Fruit fly (Drosophila melanogaster): ENCODE data around the gene twit.
A peak's percentile ranks its signal among the peaks of the same experiment; 100 is the strongest.

twit gene

DNA sequence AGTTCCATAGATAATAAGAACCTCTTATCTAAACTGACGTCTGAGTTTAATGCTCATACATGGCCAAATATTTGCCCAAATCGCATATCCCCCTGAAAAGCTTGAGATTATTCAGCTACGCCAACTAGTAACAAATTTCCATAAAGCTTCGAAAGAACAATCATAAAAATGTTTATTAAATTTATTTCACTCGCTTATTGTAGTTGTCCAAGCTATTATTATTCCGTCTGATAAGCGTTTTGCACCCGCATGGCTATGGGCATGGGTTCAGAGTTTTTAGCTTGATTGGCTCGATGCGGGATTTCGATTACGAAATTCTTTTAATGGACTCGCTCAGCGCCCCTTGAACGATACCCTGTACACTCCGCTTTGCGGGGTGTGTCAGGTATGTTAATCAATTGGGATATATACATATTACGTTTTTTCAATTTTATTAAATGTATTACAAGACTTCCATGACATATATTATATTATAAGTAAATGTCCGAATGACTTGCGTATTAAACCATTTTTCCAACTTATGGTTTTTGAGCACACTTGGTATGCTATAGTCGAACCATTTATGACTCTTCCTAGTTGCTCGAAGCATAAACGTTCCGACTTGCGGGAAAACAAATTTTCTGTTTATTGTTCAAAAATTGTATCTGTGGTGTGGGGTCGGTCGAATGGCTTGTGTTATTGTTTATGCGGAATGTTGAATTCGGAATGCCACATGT is 46.6 kb upstream of the twit start (continued):
- TF ChIP-seq grau (tag; optimal IDR thresholded peaks at IDR 0.05) (peak; percentile 96), CG11398 (GFP tag; optimal IDR thresholded peaks at IDR 0.05) (peak; percentile 65), CG9215 (GFP tag; IDR thresholded peaks at IDR 0.05) (peak; percentile 92), da (GFP tag; optimal IDR thresholded peaks at IDR 0.05) (peak; percentile 21), Dip3 (GFP tag; optimal IDR thresholded peaks at IDR 0.05) (peak; percentile 85), CG2889 (GFP tag; IDR thresholded peaks at IDR 0.05) (peak; percentile 94), CG11696 (GFP tag; IDR thresholded peaks at IDR 0.05) (peak; percentile 81), dm (GFP tag; optimal IDR thresholded peaks at IDR 0.05) (peak; percentile 60), wek (GFP tag; optimal IDR thresholded peaks at IDR 0.05) (peak; percentile 70), CG5245 (GFP tag; optimal IDR thresholded peaks at IDR 0.05) (peak; percentile 89), yki (optimal IDR thresholded peaks at IDR 0.05) (no peak), br (optimal IDR thresholded peaks at IDR 0.05) (no peak), CG12071 (GFP tag; optimal IDR thresholded peaks at IDR 0.05) (peak; percentile 92), bbx (GFP tag; IDR thresholded peaks at IDR 0.05; ENCODE audit: partially characterized antibody) (peak; percentile 63; the same call in 1 of the 2 replicates), CTCF (GFP tag; optimal IDR thresholded peaks at IDR 0.05) (peak; percentile 60), CG7556 (GFP tag; optimal IDR thresholded peaks at IDR 0.05) (peak; percentile 97), bsh (GFP tag; optimal IDR thresholded peaks at IDR 0.05) (peak in 1 of 2 experiments; percentile 97), mirr (GFP tag; optimal IDR thresholded peaks at IDR 0.05) (peak; percentile 80), crp (GFP tag; optimal IDR thresholded peaks at IDR 0.05) (peak in 1 of 2 experiments; percentile 55), lov (optimal IDR thresholded peaks at IDR 0.05) (no peak), lov (GFP tag; IDR thresholded peaks at IDR 0.05) (peak; percentile 91), kay (GFP tag; optimal IDR thresholded peaks at IDR 0.05) (peak; percentile 92), CG6683 (GFP tag; optimal IDR thresholded peaks at IDR 0.05) (peak; percentile 90), CG4328 (GFP tag; optimal IDR thresholded peaks at IDR 0.05) (peak; percentile 88), CG2120 (GFP tag; optimal IDR thresholded peaks at IDR 0.05) (peak; percentile 96), schlank (tag; optimal IDR thresholded peaks at IDR 0.05) (peak; percentile 85), CG6791 (GFP tag; IDR thresholded peaks at IDR 0.05; ENCODE audit: partially characterized antibody) (peak; percentile 71), CG11560 (tag; IDR thresholded peaks at IDR 0.05) (peak; percentile 87), slp2 (GFP tag; optimal IDR thresholded peaks at IDR 0.05) (peak; percentile 73), gem (tag; optimal IDR thresholded peaks at IDR 0.05) (peak; percentile 98), CG3163 (GFP tag; optimal IDR thresholded peaks at IDR 0.05) (peak; percentile 7), sc (optimal IDR thresholded peaks at IDR 0.05) (no peak), sc (GFP tag; optimal IDR thresholded peaks at IDR 0.05) (peak; percentile 91), CG32767 (GFP tag; IDR thresholded peaks at IDR 0.05) (peak; percentile 95), fru (optimal IDR thresholded peaks at IDR 0.05) (no peak), Gsc (GFP tag; IDR thresholded peaks at IDR 0.05) (peak; percentile 75; the same call in 1 of the 2 replicates), Ssrp (tag; optimal IDR thresholded peaks at IDR 0.05) (peak; percentile 93), amos (GFP tag; IDR thresholded peaks at IDR 0.05; ENCODE audit: partially characterized antibody) (peak; percentile 29; the same call in 1 of the 2 replicates), CG11093 (GFP tag; IDR thresholded peaks at IDR 0.05) (peak; percentile 91), CG14965 (GFP tag; optimal IDR thresholded peaks at IDR 0.05; ENCODE audit: borderline replicate concordance) (peak; percentile 19), CG5180 (GFP tag; optimal IDR thresholded peaks at IDR 0.05) (peak; percentile 86), CG12942 (GFP tag; optimal IDR thresholded peaks at IDR 0.05) (peak; percentile 94), dimm (GFP tag; IDR thresholded peaks at IDR 0.05) (peak; percentile 86), NfI (GFP tag; optimal IDR thresholded peaks at IDR 0.05) (peak; percentile 94), CG43689 (GFP tag; IDR thresholded peaks at IDR 0.05) (peak; percentile 93), ssp (GFP tag; IDR thresholded peaks at IDR 0.05) (peak; percentile 87), seq (GFP tag; IDR thresholded peaks at IDR 0.05) (peak; percentile 97), CG18764 (GFP tag; optimal IDR thresholded peaks at IDR 0.05) (peak; percentile 88), fd102C (GFP tag; optimal IDR thresholded peaks at IDR 0.05) (peak; percentile 65), CG15696 (tag; optimal IDR thresholded peaks at IDR 0.05) (peak; percentile 84), Oli (tag; optimal IDR thresholded peaks at IDR 0.05) (peak; percentile 97)

Data from whole organism, embryonic.